Worm (Caenorhabditis elegans) whole organism, early embryonic: ENCODE measurements around the gene atln-2.
"Not testable (repeated sequence)": the region's sequence is repeated elsewhere in the genome, so short reads cannot be mapped to it uniquely, and the experiment has no call there.

Experiments
- B0310.2 ChIP-seq: sonication (generic microtip); optimal IDR thresholded peaks from 2 replicates; lab custom pipeline; 2016; ENCODE audit warnings: mild to moderate bottlenecking, missing genetic modification characterization, missing compliant biosample characterization
- F13C5.2 ChIP-seq: sonication (generic microtip); optimal IDR thresholded peaks from 2 replicates; lab custom pipeline; 2017; ENCODE audit warnings: mild to moderate bottlenecking, missing genetic modification characterization, inconsistent platforms, missing compliant biosample characterization
- aly-1 ChIP-seq: sonication (generic microtip); optimal IDR thresholded peaks from 2 replicates; lab custom pipeline; 2016; ENCODE audit warnings: missing genetic modification characterization, missing compliant biosample characterization
- ama-1 ChIP-seq: fragments of 150-350 bp; optimal IDR thresholded peaks from 2 replicates; lab custom pipeline; 2014
- ceh-13 ChIP-seq: fragments of 200-800 bp; sonication (Bioruptor generic); optimal IDR thresholded peaks from 2 replicates; lab custom pipeline; 2018; ENCODE audit warnings: mild to moderate bottlenecking, missing genetic modification characterization, missing compliant biosample characterization
- ceh-36 ChIP-seq: sonication (generic microtip); optimal IDR thresholded peaks from 2 replicates; lab custom pipeline; 2016; ENCODE audit warnings: missing genetic modification characterization, inconsistent platforms, missing compliant biosample characterization
- ets-7 ChIP-seq: sonication (generic microtip); optimal IDR thresholded peaks from 2 replicates; lab custom pipeline; 2016; ENCODE audit warnings: missing genotype, missing genetic modification characterization, missing compliant biosample characterization
- flt-1 ChIP-seq: fragments of 200-800 bp; sonication (Bioruptor generic); IDR thresholded peaks from 2 replicates; pipeline ENCODE4 v1.3.6; 2022; ENCODE audit warnings: missing genetic modification characterization, missing compliant biosample characterization
- hmbx-1 ChIP-seq: sonication (generic microtip); optimal IDR thresholded peaks from 2 replicates; lab custom pipeline; 2016; ENCODE audit warnings: mild to moderate bottlenecking, missing genetic modification characterization, missing compliant biosample characterization
- hmg-4 ChIP-seq: fragments of 200-800 bp; sonication (Bioruptor generic); optimal IDR thresholded peaks from 2 replicates; lab custom pipeline; 2018; ENCODE audit warnings: mild to moderate bottlenecking, missing genetic modification characterization, missing compliant biosample characterization
- hnd-1 ChIP-seq: sonication (generic microtip); optimal IDR thresholded peaks from 2 replicates; lab custom pipeline; 2016; ENCODE audit warnings: missing genetic modification characterization, missing compliant biosample characterization
- pes-1 ChIP-seq: fragments of 200-800 bp; sonication (Bioruptor generic); IDR thresholded peaks from 2 replicates; pipeline ENCODE4 v1.3.6; 2022; ENCODE audit warnings: missing genetic modification reagents, missing genetic modification characterization, missing compliant biosample characterization
- scrt-1 ChIP-seq: fragments of 200-800 bp; sonication (Bioruptor generic); IDR thresholded peaks from 2 replicates; pipeline ENCODE4 v1.3.6; 2022; ENCODE audit warnings: missing genetic modification characterization, missing compliant biosample characterization
- sea-1 ChIP-seq: fragments of 200-800 bp; sonication (Bioruptor generic); conservative IDR thresholded peaks from 2 replicates; pipeline ENCODE4 v1.3.6; 2022; ENCODE audit warnings: missing genetic modification characterization, missing compliant biosample characterization
- tbx-11 ChIP-seq: fragments of 200-800 bp; sonication (Bioruptor generic); IDR thresholded peaks from 2 replicates; pipeline ENCODE4 v1.3.6; 2022; ENCODE audit warnings: missing genetic modification characterization, missing compliant biosample characterization
- tbx-37 ChIP-seq: fragments of 200-800 bp; sonication (Bioruptor generic); conservative IDR thresholded peaks from 2 replicates; pipeline ENCODE4 v1.3.6; 2022; ENCODE audit warnings: missing genetic modification reagents, missing genetic modification characterization, missing compliant biosample characterization
- tra-4 ChIP-seq: sonication (generic microtip); optimal IDR thresholded peaks from 2 replicates; lab custom pipeline; 2017; ENCODE audit warnings: missing genetic modification characterization, missing compliant biosample characterization

Gene atln-2

ce11 chrIV:14985019-14985418 is 3.6 kb downstream of the atln-2 start:
- TF ChIP-seq hmbx-1 (tag; lab: Kevin White, UChicago) (no peak), scrt-1 (no peak), sea-1 (GFP tag; lab: Robert Waterston, UW) (no peak), flt-1 (GFP tag; lab: Robert Waterston, UW) (no peak), tra-4 (tag; lab: Kevin White, UChicago) (no peak), F13C5.2 (no peak), aly-1 (tag; lab: Kevin White, UChicago) (no peak), tbx-37 (GFP tag; lab: Robert Waterston, UW) (no peak), hnd-1 (tag; lab: Kevin White, UChicago) (no peak), ceh-13 (no peak), tbx-11 (GFP tag; lab: Robert Waterston, UW) (no peak), hmg-4 (GFP tag; lab: Kevin White, UChicago) (no peak), ceh-36 (tag; lab: Kevin White, UChicago) (no peak), ama-1 (no peak)

DNA sequence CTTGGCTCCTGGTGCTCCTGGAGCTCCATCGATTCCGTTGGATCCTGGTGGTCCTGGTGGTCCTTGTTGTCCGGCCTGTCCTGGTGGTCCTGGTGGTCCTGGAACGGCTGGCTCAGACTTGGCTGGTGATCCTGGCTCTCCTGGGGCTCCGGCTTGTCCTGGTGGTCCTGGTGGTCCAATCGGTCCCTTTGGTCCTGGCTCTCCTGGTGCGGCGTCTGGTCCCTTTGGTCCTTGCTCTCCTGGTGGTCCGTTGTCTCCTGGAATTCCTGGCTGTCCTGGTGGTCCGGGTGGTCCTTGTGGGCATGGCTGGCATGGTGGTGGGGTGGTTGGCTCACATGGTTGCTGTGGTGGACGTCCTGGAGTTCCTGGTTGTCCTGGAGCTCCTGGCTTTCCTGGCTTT is 4.4 kb downstream of the atln-2 start:
- peak; percentile 45 for TF ChIP-seq aly-1 (tag; lab: Kevin White, UChicago)
- no peak for TF ChIP-seq tbx-37 (GFP tag; lab: Robert Waterston, UW)

DNA sequence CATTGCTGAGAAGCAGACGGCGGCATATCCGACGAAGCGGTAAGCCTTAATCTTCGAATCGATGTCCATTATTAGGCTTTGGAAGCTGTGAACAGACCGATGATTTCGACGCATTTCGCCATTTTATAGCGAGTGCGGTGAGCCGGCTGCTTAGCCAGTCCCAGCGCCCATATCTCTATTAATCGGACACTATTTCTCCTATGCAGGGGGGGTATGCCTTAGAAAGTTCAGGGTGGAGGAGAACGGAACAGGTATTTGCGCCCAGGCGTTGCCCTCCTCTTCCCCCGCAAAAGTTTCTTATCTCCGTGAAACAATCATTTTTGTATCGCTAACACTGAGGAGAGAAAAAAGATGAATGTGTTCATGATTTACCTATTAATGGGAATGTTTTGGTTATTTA is 5.3 kb downstream of the atln-2 start, which contains the start of gene dpy-4:
Gene dpy-4, minus strand, starts transcription at position 101 of the 400 bp plus-strand sequence.
- TF ChIP-seq ama-1 (no peak), ceh-36 (tag; lab: Kevin White, UChicago) (no peak), ceh-13 (no peak), tbx-37 (GFP tag; lab: Robert Waterston, UW) (no peak), aly-1 (tag; lab: Kevin White, UChicago) (no peak), ets-7 (tag; lab: Kevin White, UChicago) (no peak)

- not testable (repeated sequence) for TF ChIP-seq sea-1 (GFP tag; lab: Robert Waterston, UW); hnd-1 (tag; lab: Kevin White, UChicago); flt-1 (GFP tag; lab: Robert Waterston, UW)
Observed at ce11 chrIV:15006494-15006893, 25.1 kb downstream of the atln-2 start, which contains the start of gene Y41E3.6. TSS of gene Y41E3.6 (plus strand) at chrIV:15006794.

- no peak for TF ChIP-seq hnd-1 (tag; lab: Kevin White, UChicago)
- no peak for TF ChIP-seq ceh-13
- no peak for TF ChIP-seq ceh-36 (tag; lab: Kevin White, UChicago)
Observed at ce11 chrIV:15008200-15008599, 26.8 kb downstream of the atln-2 start.

DNA sequence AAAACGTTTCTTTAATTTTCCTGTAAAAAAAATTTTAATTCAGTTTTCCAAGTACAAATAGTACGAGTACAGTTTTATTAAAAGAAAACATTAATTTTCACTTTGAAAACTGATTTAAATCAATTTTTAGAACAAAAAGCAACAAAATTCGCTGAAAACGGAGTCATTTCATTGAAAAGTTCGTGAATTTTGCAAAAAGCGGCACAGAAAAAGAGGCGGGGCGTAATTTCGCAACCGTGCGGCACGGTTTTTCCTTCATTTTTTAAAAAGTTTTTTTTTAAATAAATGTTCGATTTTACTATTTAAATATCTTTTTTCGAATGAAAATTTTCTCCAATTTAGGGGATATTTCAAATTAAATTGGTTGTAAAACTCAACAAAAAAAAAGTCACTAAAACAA is 29.8 kb downstream of the atln-2 start:
- no peak for TF ChIP-seq ceh-36 (tag; lab: Kevin White, UChicago)
- TF ChIP-seq pes-1 (GFP tag; lab: Robert Waterston, UW) = no peak
- TF ChIP-seq aly-1 (tag; lab: Kevin White, UChicago) = no peak
- TF ChIP-seq tbx-11 (GFP tag; lab: Robert Waterston, UW) = no peak
- no peak for TF ChIP-seq ama-1
- TF ChIP-seq scrt-1 = no peak
- TF ChIP-seq ceh-13 = no peak
- no peak for TF ChIP-seq hmg-4 (GFP tag; lab: Kevin White, UChicago)
- TF ChIP-seq tbx-37 (GFP tag; lab: Robert Waterston, UW) = no peak
- no peak for TF ChIP-seq ets-7 (tag; lab: Kevin White, UChicago)
- TF ChIP-seq tra-4 (tag; lab: Kevin White, UChicago) = no peak
- TF ChIP-seq F13C5.2 = no peak
- no peak for TF ChIP-seq B0310.2
- TF ChIP-seq sea-1 (GFP tag; lab: Robert Waterston, UW) = no peak
- TF ChIP-seq hnd-1 (tag; lab: Kevin White, UChicago) = no peak
- TF ChIP-seq hmbx-1 (tag; lab: Kevin White, UChicago) = no peak
- no peak for TF ChIP-seq flt-1 (GFP tag; lab: Robert Waterston, UW)

- TF ChIP-seq pes-1 (GFP tag; lab: Robert Waterston, UW) = 0 out of 2 replicates have a peak, but pooled peaks have one; percentile 36
- TF ChIP-seq ceh-36 (tag; lab: Kevin White, UChicago) = no peak
- no peak for TF ChIP-seq hmbx-1 (tag; lab: Kevin White, UChicago)
- no peak for TF ChIP-seq aly-1 (tag; lab: Kevin White, UChicago)
- no peak for TF ChIP-seq flt-1 (GFP tag; lab: Robert Waterston, UW)
- no peak for TF ChIP-seq tbx-37 (GFP tag; lab: Robert Waterston, UW)
- TF ChIP-seq tbx-11 (GFP tag; lab: Robert Waterston, UW) = no peak
- no peak for TF ChIP-seq sea-1 (GFP tag; lab: Robert Waterston, UW)
Observed at ce11 chrIV:15012154-15012892, 30.9 kb downstream of the atln-2 start.

DNA sequence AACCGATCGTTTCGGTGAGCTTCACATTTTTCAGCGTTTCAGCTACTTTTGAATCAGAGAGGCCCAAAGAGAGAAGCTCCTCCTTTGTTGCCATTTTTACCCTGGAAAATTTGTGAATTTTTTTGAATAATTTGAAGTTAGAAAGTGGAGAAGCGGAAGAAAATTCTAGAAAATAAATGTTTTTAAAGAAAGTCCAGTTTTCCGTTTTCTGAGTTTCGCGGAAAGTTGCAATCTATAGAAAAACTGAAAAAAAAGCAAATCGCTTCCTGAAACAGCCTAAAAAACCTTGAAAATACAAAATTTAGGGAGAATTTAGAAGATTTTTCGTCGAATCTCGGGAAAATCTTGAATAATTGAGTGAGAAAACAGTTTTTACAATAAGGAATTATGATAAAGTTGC is 31.7 kb downstream of the atln-2 start, which contains the start of gene qars-1:
Gene qars-1, minus strand, starts transcription at position 101 of the 400 bp plus-strand sequence.
- TF ChIP-seq tbx-37 (GFP tag; lab: Robert Waterston, UW) = no peak
